Worm (Caenorhabditis elegans): Measurements from ENCODE around the gene acc-1.

acc-1 gene

DNA sequence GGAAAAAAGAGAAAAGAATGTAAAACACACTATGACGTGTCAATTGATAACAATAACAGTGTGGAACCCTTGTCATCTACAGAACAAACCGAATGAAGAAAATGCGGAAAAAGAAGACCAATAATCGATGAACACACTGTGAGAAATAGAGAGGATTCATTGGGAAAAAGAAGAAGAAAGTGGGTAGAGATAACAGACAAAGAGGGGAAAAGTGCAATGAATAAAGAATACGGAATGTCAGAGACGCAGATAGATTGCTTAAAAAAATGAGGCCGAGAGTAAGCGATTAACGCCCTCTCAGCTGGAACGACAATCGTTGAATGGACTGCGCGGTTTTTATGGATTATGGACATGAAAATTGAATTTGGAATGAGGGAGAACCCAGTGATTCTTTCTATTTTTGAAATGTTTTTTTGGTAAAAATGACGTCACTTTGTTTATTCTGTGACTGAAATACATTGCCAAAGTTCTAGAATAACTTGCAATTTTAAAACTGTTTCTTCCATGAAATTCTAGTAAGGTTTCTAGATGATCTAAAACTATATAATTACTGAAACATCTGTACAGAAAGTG is 10.0 kb upstream of the acc-1 start, which contains the start of gene amph-1:
TSS of gene amph-1 (minus strand) at position 85 of the 573 bp plus-strand sequence.
- TF ChIP-seq skn-1 (tag; optimal IDR thresholded peaks at IDR 0.05) (no peak), elt-2 (tag; optimal IDR thresholded peaks at IDR 0.05) (peak; percentile 45), nhr-28 (tag; optimal IDR thresholded peaks at IDR 0.05) (no peak), fkh-2 (tag; optimal IDR thresholded peaks at IDR 0.05) (no peak), nhr-12 (tag; optimal IDR thresholded peaks at IDR 0.05) (no peak), ceh-9 (tag; optimal IDR thresholded peaks at IDR 0.05) (no peak), ceh-16 (tag; optimal IDR thresholded peaks at IDR 0.05) (no peak), eor-1 (tag; optimal IDR thresholded peaks at IDR 0.05) (no peak), nfya-1 (tag; optimal IDR thresholded peaks at IDR 0.05; ENCODE audit: insufficient read depth) (peak; percentile 70), pqm-1 (tag; optimal IDR thresholded peaks at IDR 0.05) (peak; percentile 17), fos-1 (tag; optimal IDR thresholded peaks at IDR 0.05) (no peak), egl-5 (tag; optimal IDR thresholded peaks at IDR 0.05) (no peak), unc-39 (tag; optimal IDR thresholded peaks at IDR 0.05) (no peak), jun-1 (tag; optimal IDR thresholded peaks at IDR 0.05) (no peak), R02D3.7 (tag; optimal IDR thresholded peaks at IDR 0.05) (no peak), elt-1 (tag; optimal IDR thresholded peaks at IDR 0.05) (no peak), daf-12 (tag; optimal IDR thresholded peaks at IDR 0.05) (no peak), lin-39 (tag; optimal IDR thresholded peaks at IDR 0.05) (peak; percentile 17), nhr-77 (tag; optimal IDR thresholded peaks at IDR 0.05) (no peak), nhr-76 (tag; optimal IDR thresholded peaks at IDR 0.05) (no peak), nhr-23 (tag; optimal IDR thresholded peaks at IDR 0.05) (peak; percentile 81), fkh-10 (GFP tag; optimal IDR thresholded peaks at IDR 0.05) (no peak), ceh-82 (tag; optimal IDR thresholded peaks at IDR 0.05) (no peak), nhr-25 (tag; optimal IDR thresholded peaks at IDR 0.05) (peak; percentile 21), ztf-11 (tag; optimal IDR thresholded peaks at IDR 0.05) (no peak), ceh-28 (tag; optimal IDR thresholded peaks at IDR 0.05) (peak; percentile 52), hmg-11 (tag; optimal IDR thresholded peaks at IDR 0.05) (peak; percentile 66), zag-1 (tag; optimal IDR thresholded peaks at IDR 0.05) (no peak), ztf-4 (tag; optimal IDR thresholded peaks at IDR 0.05) (no peak), sea-2 (GFP tag; optimal IDR thresholded peaks at IDR 0.05) (no peak), nhr-237 (tag; optimal IDR thresholded peaks at IDR 0.05) (no peak), mml-1 (tag; optimal IDR thresholded peaks at IDR 0.05) (no peak), nhr-11 (tag; optimal IDR thresholded peaks at IDR 0.05) (no peak), elt-3 (tag; optimal IDR thresholded peaks at IDR 0.05) (peak in 1 of 3 experiments; percentile 2), pha-4 (tag; optimal IDR thresholded peaks at IDR 0.05) (peak; percentile 8)

DNA sequence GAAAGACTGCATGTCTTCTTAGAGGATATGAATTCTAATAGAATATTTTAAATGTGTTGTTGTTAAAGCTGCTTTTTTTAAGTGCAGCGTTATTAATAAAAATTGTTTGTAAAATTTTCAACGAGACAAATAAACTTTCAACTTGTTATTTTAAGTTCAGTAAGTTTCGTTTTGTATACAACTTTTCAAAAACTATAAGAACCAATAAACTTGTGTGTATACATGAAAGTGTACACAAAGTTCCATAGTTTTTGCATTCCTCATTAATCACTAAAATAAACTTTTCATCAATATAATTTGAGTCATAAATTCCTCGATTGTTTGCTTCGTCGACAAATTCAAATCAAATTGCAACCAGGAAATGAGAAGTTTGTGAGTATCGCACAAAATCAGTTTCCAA is 9.2 kb upstream of the acc-1 start, which contains the start of gene srm-3:
TSS of gene srm-3 (plus strand) at position 301 of the 400 bp plus-strand sequence.
- TF ChIP-seq snpc-4 (tag; optimal IDR thresholded peaks at IDR 0.05) (no peak), eor-1 (tag; optimal IDR thresholded peaks at IDR 0.05) (no peak), nhr-43 (tag; optimal IDR thresholded peaks at IDR 0.05; ENCODE audit: poor library complexity, severe bottlenecking) (no peak), ama-1 (optimal IDR thresholded peaks at IDR 0.05) (no peak), nhr-237 (tag; optimal IDR thresholded peaks at IDR 0.05) (no peak), elt-3 (tag; optimal IDR thresholded peaks at IDR 0.05) (no peak), mdl-1 (tag; optimal IDR thresholded peaks at IDR 0.05) (no peak), ceh-28 (tag; optimal IDR thresholded peaks at IDR 0.05) (no peak)

DNA sequence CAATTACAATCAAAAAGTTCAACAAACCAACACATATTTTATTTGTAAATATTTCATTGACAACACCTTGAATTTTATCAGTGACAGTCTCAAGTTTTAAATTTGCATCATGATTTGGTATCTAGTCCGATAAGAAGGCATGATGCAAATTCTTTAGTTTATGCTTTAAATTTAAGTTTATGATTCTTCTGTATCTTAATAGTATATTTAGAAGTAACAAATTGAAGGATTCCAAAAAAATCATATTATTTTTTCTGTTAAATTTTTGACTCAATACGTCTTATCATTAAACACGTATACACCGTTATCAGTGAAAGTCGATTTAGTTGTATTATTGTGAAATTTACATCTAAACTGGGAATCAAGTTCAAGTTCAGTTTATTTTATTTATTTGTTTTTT is 6.6 kb upstream of the acc-1 start, which contains the start of gene chca-1:
TSS of gene chca-1 (plus strand) at position 161 of the 400 bp plus-strand sequence.
- TF ChIP-seq unc-39 (tag; optimal IDR thresholded peaks at IDR 0.05) (no peak), unc-62 (GFP tag; optimal IDR thresholded peaks at IDR 0.05) (no peak), pha-4 (tag; optimal IDR thresholded peaks at IDR 0.05) (peak; percentile 9), egl-5 (tag; optimal IDR thresholded peaks at IDR 0.05) (no peak), skn-1 (tag; optimal IDR thresholded peaks at IDR 0.05) (peak; percentile 63), ceh-28 (tag; optimal IDR thresholded peaks at IDR 0.05) (no peak), ceh-9 (tag; optimal IDR thresholded peaks at IDR 0.05) (no peak), elt-2 (tag; optimal IDR thresholded peaks at IDR 0.05) (peak; percentile 97), daf-12 (tag; optimal IDR thresholded peaks at IDR 0.05) (no peak), zag-1 (tag; optimal IDR thresholded peaks at IDR 0.05) (no peak), pqm-1 (tag; optimal IDR thresholded peaks at IDR 0.05) (peak; percentile 89)

All from whole organism, L3 larva.